Fruit fly (Drosophila melanogaster) S2 (cell line): ENCODE measurements around the gene SAK.

Source experiments
- CG8478 ChIP-seq: fragments of >200 bp; optimal IDR thresholded peaks from 2 replicates; lab custom pipeline; 2018
- CTCF ChIP-seq, 2 experiments: fragments of >200 bp; optimal IDR thresholded peaks; 2 replicates each; lab custom pipeline; 2018

- TF ChIP-seq CTCF (optimal IDR thresholded peaks at IDR 0.05; lab: Kevin White, UChicago) (no peak), CG8478 (no peak)
These were observed 25.2 kb downstream of the SAK start, which contains the start of gene Neu2 for dm6 chr3L:21490486-21490885.
